Worm (Caenorhabditis elegans): Measurements from ENCODE around the gene F57C12.6.
A peak's percentile ranks its signal among the peaks of the same experiment; 100 is the strongest.

F57C12.6 gene

DNA sequence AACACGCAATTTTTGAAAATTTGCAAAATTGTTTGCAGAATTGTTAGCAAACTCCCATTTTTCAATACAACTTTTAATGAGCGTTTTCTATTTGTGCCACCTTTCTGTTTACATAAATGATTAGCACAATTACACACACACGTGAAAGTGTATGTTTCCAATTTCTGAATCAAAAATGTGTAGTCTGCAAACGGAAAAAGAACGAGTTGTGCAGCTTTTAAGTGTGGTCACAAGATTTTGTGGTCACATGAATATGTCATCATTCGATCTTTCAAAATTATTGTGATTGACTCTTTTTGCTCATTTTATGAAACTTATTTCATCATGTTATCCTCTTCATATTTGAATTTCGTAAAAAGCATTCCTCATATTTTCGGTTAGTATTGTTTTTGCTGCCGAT lies 46.9 kb upstream of the F57C12.6 start (continued):
- TF ChIP-seq nhr-90 (tag; optimal IDR thresholded peaks at IDR 0.05; ENCODE audit: poor library complexity) (peak; percentile 31), nhr-76 (tag; optimal IDR thresholded peaks at IDR 0.05) (no peak), nhr-237 (tag; optimal IDR thresholded peaks at IDR 0.05) (no peak), hpl-2 (GFP tag; optimal IDR thresholded peaks at IDR 0.05) (no peak)

DNA sequence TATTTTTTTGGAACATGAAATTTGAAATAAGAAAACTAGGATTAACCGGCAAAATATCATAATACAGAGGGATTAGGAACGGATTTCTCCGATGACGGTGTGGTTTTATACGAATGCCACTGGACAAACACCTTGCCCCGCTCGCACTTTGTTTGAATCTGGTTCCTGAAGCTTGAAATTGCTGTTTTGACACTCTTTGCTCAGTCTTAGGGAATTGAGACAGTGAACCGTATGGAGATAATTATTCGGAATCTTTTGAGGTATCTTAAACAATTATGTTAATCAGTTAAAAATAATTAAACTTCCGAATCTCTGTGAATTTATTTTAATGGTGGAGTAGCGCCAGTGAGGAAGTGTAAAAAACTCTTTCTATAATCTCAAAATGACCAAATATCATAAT lies 45.7 kb upstream of the F57C12.6 start, which contains the start of gene F13C5.3:
Gene F13C5.3 (minus strand): TSS at position 101 of the 400 bp plus-strand sequence.
- TF ChIP-seq isw-1 (GFP tag; IDR thresholded peaks at IDR 0.05) = no peak

DNA sequence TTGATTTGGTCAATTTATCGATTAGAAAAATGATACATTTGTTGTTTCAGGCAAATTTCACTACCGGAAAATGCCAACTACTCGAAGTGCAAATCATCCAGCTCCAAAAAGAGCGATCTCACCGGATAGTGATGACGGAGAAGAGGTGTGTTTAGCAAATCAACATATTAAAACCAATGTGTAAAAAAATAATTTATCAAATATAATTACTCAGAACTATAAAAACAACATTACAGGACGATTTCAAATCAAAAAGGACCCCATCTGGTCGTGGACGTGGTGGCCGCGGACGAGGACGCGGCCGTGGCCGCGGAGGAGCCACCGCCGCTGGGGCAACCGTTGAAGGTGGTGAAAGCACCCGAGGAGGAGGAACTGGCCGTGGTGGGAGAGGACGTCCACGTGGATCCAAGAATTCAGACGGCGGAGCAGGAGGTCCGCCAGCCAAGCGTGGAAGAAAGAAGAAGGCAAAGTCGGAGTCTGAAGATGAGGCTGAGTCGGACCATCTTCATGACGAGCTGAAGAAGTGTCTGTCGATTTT lies 40.2 kb upstream of the F57C12.6 start, which contains the start of gene F13C5.2:
Gene F13C5.2 (plus strand): TSS at position 51 of the 538 bp plus-strand sequence.
- TF ChIP-seq nhr-28 (tag; optimal IDR thresholded peaks at IDR 0.05) (no peak), lsy-2 (tag; optimal IDR thresholded peaks at IDR 0.05) (no peak), nhr-85 (tag) (peak; percentile 34), sup-37 (GFP tag; optimal IDR thresholded peaks at IDR 0.05) (no peak), elt-3 (tag; optimal IDR thresholded peaks at IDR 0.05) (no peak), ceh-8 (GFP tag; optimal IDR thresholded peaks at IDR 0.05) (peak; percentile 56), xbp-1 (tag; optimal IDR thresholded peaks at IDR 0.05) (no peak)

DNA sequence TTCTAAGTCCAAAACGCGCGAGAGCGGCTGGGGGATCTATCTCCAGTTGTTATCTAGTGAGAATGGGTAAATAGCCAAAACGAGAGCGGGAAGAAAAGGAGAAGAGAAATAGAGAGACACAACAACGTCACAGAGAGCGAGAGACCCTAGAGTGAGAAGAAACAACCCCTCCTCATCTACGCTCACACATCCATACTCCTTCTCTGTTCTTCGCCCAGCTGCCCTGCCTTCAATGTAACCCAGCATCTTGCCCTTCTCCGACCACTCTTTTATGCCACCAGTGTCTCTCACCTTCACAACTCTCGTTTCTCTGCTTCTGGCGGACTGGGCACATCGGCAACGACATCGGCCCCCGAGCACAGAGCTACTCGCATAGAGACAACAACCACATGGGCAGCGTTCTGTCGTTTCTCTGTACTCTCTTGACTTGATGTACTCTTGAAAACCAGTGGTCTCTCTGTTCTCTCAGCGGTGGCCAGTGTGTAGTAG lies 39.5 kb upstream of the F57C12.6 start:
- TF ChIP-seq lin-15B (tag; optimal IDR thresholded peaks at IDR 0.05) (no peak), ceh-88 (GFP tag; IDR thresholded peaks at IDR 0.05) (no peak), skn-1 (tag; optimal IDR thresholded peaks at IDR 0.05) (peak; percentile 85), swsn-7 (tag; optimal IDR thresholded peaks at IDR 0.05) (peak; percentile 90), elt-2 (tag; optimal IDR thresholded peaks at IDR 0.05) (peak; percentile 37), mef-2 (tag; optimal IDR thresholded peaks at IDR 0.05) (peak; percentile 45), rnt-1 (tag; optimal IDR thresholded peaks at IDR 0.05) (peak; percentile 69), lin-35 (GFP tag; optimal IDR thresholded peaks at IDR 0.05) (peak; percentile 58 to 70), ztf-11 (tag; optimal IDR thresholded peaks at IDR 0.05) (peak in 1 of 2 experiments; percentile 78), hlh-4 (tag; optimal IDR thresholded peaks at IDR 0.05) (no peak), lin-13 (GFP tag; optimal IDR thresholded peaks at IDR 0.05) (peak; percentile 71), nhr-28 (tag; optimal IDR thresholded peaks at IDR 0.05) (no peak), mdl-1 (tag; optimal IDR thresholded peaks at IDR 0.05) (peak; percentile 80 to 97), aly-2 (tag; optimal IDR thresholded peaks at IDR 0.05) (peak; percentile 44), unc-62 (GFP tag; optimal IDR thresholded peaks at IDR 0.05) (no peak), isw-1 (GFP tag; IDR thresholded peaks at IDR 0.05) (peak; percentile 68), dpl-1 (GFP tag; optimal IDR thresholded peaks at IDR 0.05) (peak; percentile 24 to 36 (median 28)), Y116A8C.19 (tag; optimal IDR thresholded peaks at IDR 0.05; ENCODE audit: borderline replicate concordance) (peak; percentile 23), C34B4.2 (tag; optimal IDR thresholded peaks at IDR 0.05) (no peak), nhr-76 (tag; optimal IDR thresholded peaks at IDR 0.05) (no peak), ceh-90 (tag; optimal IDR thresholded peaks at IDR 0.05) (no peak), mab-9 (GFP tag; IDR thresholded peaks at IDR 0.05) (0 out of 2 replicates have a peak, but pooled peaks have one; percentile 6), unc-130 (tag; optimal IDR thresholded peaks at IDR 0.05) (peak; percentile 38), nhr-237 (tag; optimal IDR thresholded peaks at IDR 0.05) (peak; percentile 77), F16B12.6 (tag; optimal IDR thresholded peaks at IDR 0.05) (no peak), unc-86 (tag; optimal IDR thresholded peaks at IDR 0.05) (peak; percentile 91), fkh-10 (GFP tag; optimal IDR thresholded peaks at IDR 0.05) (peak; percentile 86), sox-4 (tag; optimal IDR thresholded peaks at IDR 0.05) (peak; percentile 55), nhr-84 (tag; optimal IDR thresholded peaks at IDR 0.05) (no peak), zag-1 (tag; optimal IDR thresholded peaks at IDR 0.05) (peak; percentile 56), vab-15 (tag; optimal IDR thresholded peaks at IDR 0.05) (no peak), lsy-2 (tag; optimal IDR thresholded peaks at IDR 0.05) (peak; percentile 47 to 82), C04F5.9 (tag; optimal IDR thresholded peaks at IDR 0.05) (no peak), nhr-47 (tag; optimal IDR thresholded peaks at IDR 0.05) (peak; percentile 86), xbp-1 (tag; optimal IDR thresholded peaks at IDR 0.05) (peak; percentile 77), grh-1 (GFP tag; IDR thresholded peaks at IDR 0.05) (0 out of 2 replicates have a peak, but pooled peaks have one; percentile 21), ztf-4 (tag; optimal IDR thresholded peaks at IDR 0.05) (peak; percentile 68), efl-3 (GFP tag; optimal IDR thresholded peaks at IDR 0.05) (no peak), jun-1 (tag; optimal IDR thresholded peaks at IDR 0.05) (peak; percentile 82)
